Worm (Caenorhabditis elegans): ENCODE measurements around the gene ftn-1.

The ftn-1 gene

DNA sequence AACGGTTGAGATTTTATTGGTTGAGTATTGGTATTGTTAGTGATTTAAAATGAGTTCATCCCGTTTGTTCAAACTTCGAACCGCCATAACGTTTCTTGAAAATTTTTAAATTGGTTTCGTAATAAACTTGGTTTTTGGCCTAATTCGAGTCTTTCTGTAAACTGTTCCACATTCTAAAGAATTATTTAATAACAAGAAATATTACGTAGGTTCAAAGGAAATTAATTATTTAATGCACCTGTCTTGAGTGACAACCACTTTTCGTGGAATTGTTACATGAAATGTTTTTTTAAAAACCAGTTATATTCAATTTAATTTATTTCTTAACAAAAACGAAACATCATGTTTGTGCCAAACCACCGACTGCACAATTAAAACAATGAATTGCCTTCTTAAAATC is 46.2 kb downstream of the ftn-1 start:
- TF ChIP-seq R02D3.7 (tag; optimal IDR thresholded peaks at IDR 0.05): no peak
- no peak for TF ChIP-seq snpc-4 (tag; optimal IDR thresholded peaks at IDR 0.05)
- no peak for TF ChIP-seq elt-2 (tag; optimal IDR thresholded peaks at IDR 0.05)
- TF ChIP-seq nhr-23 (tag; optimal IDR thresholded peaks at IDR 0.05): no peak
- no peak for TF ChIP-seq mml-1 (tag; optimal IDR thresholded peaks at IDR 0.05)
- TF ChIP-seq elt-1 (tag; optimal IDR thresholded peaks at IDR 0.05): no peak
- no peak for TF ChIP-seq ceh-9 (tag; optimal IDR thresholded peaks at IDR 0.05)
- TF ChIP-seq pqm-1 (tag; optimal IDR thresholded peaks at IDR 0.05): no peak
- no peak for TF ChIP-seq nhr-28 (tag; optimal IDR thresholded peaks at IDR 0.05)
- no peak for TF ChIP-seq lin-39 (tag; optimal IDR thresholded peaks at IDR 0.05)
- no peak for TF ChIP-seq fkh-10 (GFP tag; optimal IDR thresholded peaks at IDR 0.05)
- TF ChIP-seq zag-1 (tag; optimal IDR thresholded peaks at IDR 0.05): no peak
- TF ChIP-seq ama-1 (optimal IDR thresholded peaks at IDR 0.05): no peak
- no peak for TF ChIP-seq ztf-4 (tag; optimal IDR thresholded peaks at IDR 0.05)
- no peak for TF ChIP-seq ceh-82 (tag; optimal IDR thresholded peaks at IDR 0.05)
- no peak for TF ChIP-seq fkh-2 (tag; optimal IDR thresholded peaks at IDR 0.05)
- TF ChIP-seq jun-1 (tag; optimal IDR thresholded peaks at IDR 0.05): no peak
- TF ChIP-seq nhr-11 (tag; optimal IDR thresholded peaks at IDR 0.05): no peak

DNA sequence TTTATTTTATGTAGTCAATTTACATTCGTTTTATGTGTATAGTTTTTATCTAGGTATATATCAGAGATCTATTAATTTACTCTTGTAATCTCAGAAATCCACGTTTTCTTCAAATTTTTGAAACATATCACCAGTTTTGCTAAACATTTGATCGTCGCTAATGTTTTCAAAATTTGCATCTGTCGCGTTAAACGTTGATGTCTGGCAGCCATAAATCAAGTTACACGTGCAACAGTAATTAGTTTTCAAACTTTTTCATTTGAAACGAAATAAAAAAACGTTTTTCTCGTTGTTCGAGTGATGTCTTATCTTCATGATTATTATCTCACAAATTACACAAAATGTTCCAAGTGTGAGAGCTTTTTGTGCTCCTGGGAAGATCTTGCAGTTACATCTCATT is 49.9 kb downstream of the ftn-1 start, which contains the start of gene srh-79:
Gene srh-79, plus strand, starts transcription at position 301 of the 400 bp plus-strand sequence.
- no peak for TF ChIP-seq daf-12 (tag; optimal IDR thresholded peaks at IDR 0.05)
